Fruit fly (Drosophila melanogaster) whole organism, prepupa: ENCODE results near the gene Son.

Source experiments
- Blimp-1 ChIP-seq: fragments of 200-800 bp; sonication (Bioruptor generic); optimal IDR thresholded peaks from 3 replicates; lab custom pipeline; 2017; ENCODE audit warnings: missing biosample characterization, missing genetic modification characterization, mild to moderate bottlenecking, moderate library complexity, missing genetic modification reagents
- CG10669 ChIP-seq: fragments of 200-800 bp; sonication (Bioruptor generic); optimal IDR thresholded peaks from 3 replicates; lab custom pipeline; 2018; ENCODE audit warnings: missing biosample characterization, mild to moderate bottlenecking, missing genetic modification characterization, moderate library complexity
- CG11294 ChIP-seq: fragments of 200-800 bp; sonication (Bioruptor generic); IDR thresholded peaks from 2 replicates; pipeline ENCODE4 v1.3.6; 2022; ENCODE audit warnings: missing biosample characterization, missing genetic modification characterization
- CG11762 ChIP-seq: fragments of 200-800 bp; sonication (Bioruptor generic); optimal IDR thresholded peaks from 3 replicates; lab custom pipeline; 2016; ENCODE audit warnings: missing biosample characterization, missing genetic modification characterization; ENCODE audit not compliant: insufficient read depth
- CG11902 ChIP-seq: fragments of 200-800 bp; sonication (Bioruptor generic); optimal IDR thresholded peaks from 3 replicates; lab custom pipeline; 2016; ENCODE audit warnings: missing biosample characterization, missing genetic modification characterization
- CG15336 ChIP-seq: fragments of 200-800 bp; sonication (Bioruptor generic); IDR thresholded peaks from 2 replicates; pipeline ENCODE4 v1.3.6; 2022; ENCODE audit warnings: missing biosample characterization, missing genetic modification characterization
- CG16779 ChIP-seq: fragments of 200-800 bp; sonication (Bioruptor generic); optimal IDR thresholded peaks from 3 replicates; lab custom pipeline; 2017; ENCODE audit warnings: missing biosample characterization, mild to moderate bottlenecking, missing genetic modification characterization
- CG3032 ChIP-seq: fragments of 200-800 bp; optimal IDR thresholded peaks from 2 replicates; lab custom pipeline; 2019; ENCODE audit warnings: missing biosample characterization, mild to moderate bottlenecking, missing genetic modification characterization, moderate library complexity
- CG31627 ChIP-seq: fragments of 200-800 bp; sonication (Bioruptor generic); optimal IDR thresholded peaks from 3 replicates; lab custom pipeline; 2016; ENCODE audit warnings: missing biosample characterization, missing genetic modification characterization
- CG32006 ChIP-seq: fragments of 200-800 bp; sonication (Bioruptor generic); optimal IDR thresholded peaks from 3 replicates; lab custom pipeline; 2017; ENCODE audit warnings: missing biosample characterization, mild to moderate bottlenecking, missing genetic modification characterization
- CG34406 ChIP-seq: fragments of 200-800 bp; sonication (Bioruptor generic); optimal IDR thresholded peaks from 3 replicates; lab custom pipeline; 2016; ENCODE audit warnings: missing biosample characterization, missing genetic modification characterization
- CG3919 ChIP-seq: fragments of 200-800 bp; sonication (Bioruptor generic); optimal IDR thresholded peaks from 3 replicates; lab custom pipeline; 2016; ENCODE audit warnings: missing biosample characterization, missing genetic modification characterization
- CG4318 ChIP-seq: fragments of 200-800 bp; sonication (Bioruptor generic); optimal IDR thresholded peaks from 3 replicates; lab custom pipeline; 2017; ENCODE audit warnings: missing biosample characterization, mild to moderate bottlenecking, missing genetic modification characterization
- CG6163 ChIP-seq: fragments of 200-800 bp; sonication (Bioruptor generic); IDR thresholded peaks from 3 replicates; pipeline ENCODE4 v1.3.6; 2022; ENCODE audit warnings: missing biosample characterization, missing genetic modification characterization
- CG6792 ChIP-seq: fragments of 200-800 bp; sonication (Bioruptor generic); optimal IDR thresholded peaks from 3 replicates; lab custom pipeline; 2016; ENCODE audit warnings: missing biosample characterization, missing genetic modification characterization
- CG6854 ChIP-seq: fragments of 200-800 bp; sonication (Bioruptor generic); optimal IDR thresholded peaks from 2 replicates; lab custom pipeline; 2017; ENCODE audit warnings: missing biosample characterization, mild to moderate bottlenecking, missing genetic modification characterization
- CG8119 ChIP-seq: fragments of 200-800 bp; sonication (Bioruptor generic); IDR thresholded peaks from 3 replicates; pipeline ENCODE4 v1.3.6; 2022; ENCODE audit warnings: missing biosample characterization, missing genetic modification characterization
- CG8632 ChIP-seq: fragments of 200-800 bp; sonication (Bioruptor generic); optimal IDR thresholded peaks from 3 replicates; lab custom pipeline; 2016; ENCODE audit warnings: missing biosample characterization, missing genetic modification characterization
- Eip75B ChIP-seq: fragments of 200-800 bp; sonication (Bioruptor generic); optimal IDR thresholded peaks from 3 replicates; lab custom pipeline; 2016; ENCODE audit warnings: missing biosample characterization, missing genetic modification characterization
- Eip78C ChIP-seq: fragments of 200-800 bp; sonication (Bioruptor generic); peaks from one replicate; lab custom pipeline; 2016; ENCODE audit warnings: missing biosample characterization, missing genetic modification characterization
- Eip93F ChIP-seq: fragments of 200-800 bp; sonication (Bioruptor generic); optimal IDR thresholded peaks from 2 replicates; lab custom pipeline; 2016; ENCODE audit warnings: missing biosample characterization, mild to moderate bottlenecking, missing genetic modification characterization
- Ets21C ChIP-seq: fragments of 200-800 bp; sonication (Bioruptor generic); optimal IDR thresholded peaks from 3 replicates; lab custom pipeline; 2016; ENCODE audit warnings: missing biosample characterization, missing genetic modification characterization
- Ets96B ChIP-seq: fragments of 200-800 bp; optimal IDR thresholded peaks from 2 replicates; lab custom pipeline; 2019; ENCODE audit warnings: missing biosample characterization, mild to moderate bottlenecking, missing genetic modification characterization, moderate library complexity
- Gug ChIP-seq: fragments of 200-800 bp; sonication (Bioruptor generic); IDR thresholded peaks from 2 replicates; pipeline ENCODE4 v1.3.6; 2022; ENCODE audit warnings: missing biosample characterization, missing genetic modification characterization
- Hr39 ChIP-seq: fragments of 200-800 bp; sonication (Bioruptor generic); optimal IDR thresholded peaks from 2 replicates; lab custom pipeline; 2016; ENCODE audit warnings: missing biosample characterization, missing genetic modification characterization
- Hr4 ChIP-seq: fragments of 200-800 bp; sonication (Bioruptor generic); optimal IDR thresholded peaks from 3 replicates; lab custom pipeline; 2016; ENCODE audit warnings: missing biosample characterization, missing genetic modification characterization
- Lpt ChIP-seq: fragments of 200-800 bp; sonication (Bioruptor generic); optimal IDR thresholded peaks from 3 replicates; lab custom pipeline; 2016; ENCODE audit warnings: missing biosample characterization, missing genetic modification characterization
- Met ChIP-seq: fragments of 200-800 bp; sonication (Bioruptor generic); optimal IDR thresholded peaks from 3 replicates; lab custom pipeline; 2016; ENCODE audit warnings: missing biosample characterization, missing genetic modification characterization
- OdsH ChIP-seq: fragments of 200-800 bp; sonication (Bioruptor generic); optimal IDR thresholded peaks from 3 replicates; lab custom pipeline; 2016; ENCODE audit warnings: missing biosample characterization, missing genetic modification characterization
- Smox ChIP-seq: fragments of 200-800 bp; sonication (Bioruptor generic); optimal IDR thresholded peaks from 3 replicates; lab custom pipeline; 2016; ENCODE audit warnings: missing biosample characterization, missing genetic modification characterization
- Sox102F ChIP-seq: fragments of 200-800 bp; sonication (Bioruptor generic); optimal IDR thresholded peaks from 2 replicates; lab custom pipeline; 2016; ENCODE audit warnings: missing biosample characterization, mild to moderate bottlenecking, missing genetic modification characterization
- Sox14 ChIP-seq: fragments of 200-800 bp; sonication (Bioruptor generic); optimal IDR thresholded peaks from 3 replicates; lab custom pipeline; 2016; ENCODE audit warnings: missing biosample characterization, missing genetic modification characterization
- achi ChIP-seq: fragments of 200-800 bp; sonication (Bioruptor generic); optimal IDR thresholded peaks from 3 replicates; lab custom pipeline; 2016; ENCODE audit warnings: missing biosample characterization, missing genetic modification characterization
- acj6 ChIP-seq: fragments of 200-800 bp; sonication (Bioruptor generic); optimal IDR thresholded peaks from 3 replicates; lab custom pipeline; 2016; ENCODE audit warnings: missing biosample characterization, missing genetic modification characterization
- cyc ChIP-seq: fragments of 200-800 bp; sonication (Bioruptor generic); optimal IDR thresholded peaks from 3 replicates; lab custom pipeline; 2016; ENCODE audit warnings: missing biosample characterization, missing genetic modification characterization
- dac ChIP-seq: fragments of 200-800 bp; sonication (Bioruptor generic); optimal IDR thresholded peaks from 2 replicates; lab custom pipeline; 2017; ENCODE audit warnings: missing biosample characterization, mild to moderate bottlenecking, missing genetic modification characterization
- dsx ChIP-seq: fragments of 200-800 bp; optimal IDR thresholded peaks from 3 replicates; lab custom pipeline; 2019; ENCODE audit warnings: missing biosample characterization, mild to moderate bottlenecking, missing genetic modification characterization, moderate library complexity; ENCODE audit not compliant: poor library complexity, severe bottlenecking
- eg ChIP-seq: fragments of 200-800 bp; sonication (Bioruptor generic); IDR thresholded peaks from 3 replicates; pipeline ENCODE4 v1.3.6; 2022; ENCODE audit warnings: missing biosample characterization, missing genetic modification characterization
- esn ChIP-seq: fragments of 200-800 bp; sonication (Bioruptor generic); optimal IDR thresholded peaks from 2 replicates; lab custom pipeline; 2016; ENCODE audit warnings: missing biosample characterization, mild to moderate bottlenecking, missing genetic modification characterization, moderate library complexity
- fd59A ChIP-seq: fragments of 200-800 bp; sonication (Bioruptor generic); optimal IDR thresholded peaks from 2 replicates; lab custom pipeline; 2017; ENCODE audit warnings: missing biosample characterization, mild to moderate bottlenecking, missing genetic modification characterization, missing genetic modification reagents
- fd85E ChIP-seq: fragments of 200-800 bp; sonication (Bioruptor generic); optimal IDR thresholded peaks from 3 replicates; lab custom pipeline; 2016; ENCODE audit warnings: missing biosample characterization, missing genetic modification characterization
- lz ChIP-seq: fragments of 200-800 bp; sonication (Bioruptor generic); optimal IDR thresholded peaks from 3 replicates; lab custom pipeline; 2016; ENCODE audit warnings: missing biosample characterization, missing genetic modification characterization
- net ChIP-seq: fragments of 200-800 bp; sonication (Bioruptor generic); optimal IDR thresholded peaks from 3 replicates; lab custom pipeline; 2016; ENCODE audit warnings: missing biosample characterization, missing genetic modification characterization
- salr ChIP-seq, 2 experiments: fragments of 200-800 bp; sonication (Bioruptor generic); optimal IDR thresholded peaks; 3 replicates each; lab custom pipeline; 2016 to 2018; ENCODE audit warnings: missing biosample characterization in 2 of 2, missing genetic modification characterization in 2 of 2, mild to moderate bottlenecking in 1 of 2
- ss ChIP-seq, 2 experiments: fragments of 200-800 bp; sonication (Bioruptor generic); optimal IDR thresholded peaks; 2 replicates in 1 of 2; 3 replicates in 1 of 2; lab custom pipeline; 2017 to 2018; ENCODE audit warnings: mild to moderate bottlenecking in 2 of 2, missing biosample characterization in 2 of 2, missing genetic modification characterization in 2 of 2, moderate library complexity in 1 of 2
- svp ChIP-seq: fragments of 200-800 bp; sonication (Bioruptor generic); peaks from one replicate; lab custom pipeline; 2016; ENCODE audit warnings: missing biosample characterization, missing genetic modification characterization
- topi ChIP-seq: fragments of 200-800 bp; sonication (Bioruptor generic); optimal IDR thresholded peaks from 3 replicates; lab custom pipeline; 2016; ENCODE audit warnings: missing biosample characterization, missing genetic modification characterization
- vri ChIP-seq: fragments of 200-800 bp; sonication (Bioruptor generic); optimal IDR thresholded peaks from 3 replicates; lab custom pipeline; 2016; ENCODE audit warnings: missing biosample characterization, mild to moderate bottlenecking, missing genetic modification characterization

The Son gene

dm6 chr3R:9598099-9598498, 20.3 kb downstream of the Son start (continued):
- TF ChIP-seq lz (GFP tag; lab: Kevin White, UChicago) (peak; percentile 73), Sox14 (GFP tag; lab: Kevin White, UChicago) (peak; percentile 82), Eip93F (GFP tag; lab: Kevin White, UChicago) (no peak), fd59A (peak; percentile 54), Sox102F (peak; percentile 73), CG6792 (GFP tag; lab: Kevin White, UChicago) (peak; percentile 81), CG11294 (GFP tag; lab: Robert Waterston, UW) (peak; percentile 64; the same call in 1 of the 2 replicates), CG4318 (GFP tag; lab: Kevin White, UChicago) (peak; percentile 90), eg (peak; percentile 89), CG6163 (GFP tag; lab: Robert Waterston, UW) (peak; percentile 86), CG11902 (GFP tag; lab: Kevin White, UChicago) (peak; percentile 68), CG8632 (GFP tag; lab: Kevin White, UChicago) (peak; percentile 69), Lpt (GFP tag; lab: Kevin White, UChicago) (peak; percentile 92), Ets21C (GFP tag; lab: Kevin White, UChicago) (peak; percentile 51), Ets96B (tag; lab: Kevin White, UChicago) (peak; percentile 67), Hr4 (GFP tag; lab: Kevin White, UChicago) (peak; percentile 98), dac (GFP tag; lab: Kevin White, UChicago) (peak; percentile 93), acj6 (GFP tag; lab: Kevin White, UChicago) (peak; percentile 87), topi (GFP tag; lab: Kevin White, UChicago) (peak; percentile 58), ss (GFP tag; optimal IDR thresholded peaks at IDR 0.05; lab: Kevin White, UChicago) (peak in 1 of 2 experiments; percentile 31), Blimp-1 (GFP tag; lab: Kevin White, UChicago) (peak; percentile 17), Eip78C (GFP tag; lab: Kevin White, UChicago) (peak; percentile 6), net (GFP tag; lab: Kevin White, UChicago) (peak; percentile 85), CG3919 (GFP tag; lab: Kevin White, UChicago) (peak; percentile 92), esn (GFP tag; lab: Kevin White, UChicago) (peak; percentile 81), Smox (GFP tag; lab: Kevin White, UChicago) (no peak), CG16779 (peak; percentile 41), salr (GFP tag; optimal IDR thresholded peaks at IDR 0.05; lab: Kevin White, UChicago) (peak; percentile 49 to 82), fd85E (GFP tag; lab: Kevin White, UChicago) (peak; percentile 32), Gug (GFP tag; lab: Robert Waterston, UW) (peak; percentile 78)

DNA sequence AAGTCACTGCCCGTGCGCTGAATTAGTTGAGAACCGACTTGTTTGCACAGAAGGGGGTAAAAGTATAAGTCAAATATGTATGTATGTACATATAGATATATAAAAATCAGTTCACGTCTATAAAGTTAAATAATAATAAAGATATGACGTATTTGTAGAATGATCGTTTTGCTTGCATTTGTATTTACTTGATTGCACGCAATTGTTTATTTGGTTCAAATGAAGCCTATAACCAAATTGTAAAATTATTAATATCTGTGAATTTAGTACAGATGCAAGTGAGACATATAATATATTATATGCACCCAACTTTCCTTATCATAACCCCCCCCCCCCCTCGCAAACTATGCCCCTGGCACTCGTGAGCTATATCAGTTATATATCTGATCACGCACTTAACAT, 22.7 kb downstream of the Son start:
- TF ChIP-seq Eip75B (no peak), CG31627 (no peak), OdsH (peak; percentile 50), Ets96B (tag; lab: Kevin White, UChicago) (peak; percentile 55), achi (GFP tag; lab: Kevin White, UChicago) (peak; percentile 52), CG3032 (tag; lab: Kevin White, UChicago) (peak; percentile 49), Met (GFP tag; lab: Kevin White, UChicago) (no peak), CG10669 (GFP tag; lab: Kevin White, UChicago) (peak; percentile 46), Hr39 (GFP tag; lab: Kevin White, UChicago) (no peak), CG11762 (GFP tag; lab: Kevin White, UChicago) (peak; percentile 42), Sox14 (GFP tag; lab: Kevin White, UChicago) (no peak), dsx (GFP tag; lab: Kevin White, UChicago) (peak; percentile 57), ss (GFP tag; optimal IDR thresholded peaks at IDR 0.05; lab: Kevin White, UChicago) (peak; percentile 36 to 50), Ets21C (GFP tag; lab: Kevin White, UChicago) (no peak), CG34406 (GFP tag; lab: Kevin White, UChicago) (peak; percentile 47), CG6792 (GFP tag; lab: Kevin White, UChicago) (peak; percentile 39), esn (GFP tag; lab: Kevin White, UChicago) (peak; percentile 4), CG11294 (GFP tag; lab: Robert Waterston, UW) (no peak), svp (peak; percentile 72), CG15336 (GFP tag; lab: Robert Waterston, UW) (no peak), CG32006 (peak; percentile 17), dac (GFP tag; lab: Kevin White, UChicago) (no peak), CG8119 (GFP tag; lab: Robert Waterston, UW) (no peak), CG11902 (GFP tag; lab: Kevin White, UChicago) (no peak), CG6854 (GFP tag; lab: Kevin White, UChicago) (no peak), Sox102F (peak; percentile 27), Eip78C (GFP tag; lab: Kevin White, UChicago) (peak; percentile 84), vri (GFP tag; lab: Kevin White, UChicago) (peak; percentile 17), CG16779 (peak; percentile 36), cyc (GFP tag; lab: Kevin White, UChicago) (no peak), Lpt (GFP tag; lab: Kevin White, UChicago) (no peak), fd59A (peak; percentile 18), salr (GFP tag; optimal IDR thresholded peaks at IDR 0.05; lab: Kevin White, UChicago) (no peak), topi (GFP tag; lab: Kevin White, UChicago) (peak; percentile 33)
